Worm (Caenorhabditis elegans): ENCODE measurements around the gene uggt-1.

- no peak for TF ChIP-seq ztf-11 (tag; optimal IDR thresholded peaks at IDR 0.05)
- TF ChIP-seq unc-39 (tag; optimal IDR thresholded peaks at IDR 0.05): no peak
- no peak for TF ChIP-seq pqm-1 (tag; optimal IDR thresholded peaks at IDR 0.05)
These were observed 37.0 kb upstream of the uggt-1 start, which contains the start of gene dpy-7 for ce11 chrX:7537742-7538268.
